Fruit fly (Drosophila melanogaster): Measurements from ENCODE around the gene OS9.

The OS9 gene

dm6 chr2L:19937804-19938461 is 28.4 kb downstream of the OS9 start:
- no peak for TF ChIP-seq pan (optimal IDR thresholded peaks at IDR 0.05)

dm6 chr2L:19935085-19935846 is 31.0 kb downstream of the OS9 start:
- no peak for TF ChIP-seq pan (optimal IDR thresholded peaks at IDR 0.05)
- no peak for TF ChIP-seq Dll (optimal IDR thresholded peaks at IDR 0.05)
- no peak for TF ChIP-seq EcR (GFP tag; optimal IDR thresholded peaks at IDR 0.05)
- no peak for TF ChIP-seq CG8478 (optimal IDR thresholded peaks at IDR 0.05)
- TF ChIP-seq usp (GFP tag; optimal IDR thresholded peaks at IDR 0.05), result no peak
- TF ChIP-seq psq (optimal IDR thresholded peaks at IDR 0.05), result no peak

DNA sequence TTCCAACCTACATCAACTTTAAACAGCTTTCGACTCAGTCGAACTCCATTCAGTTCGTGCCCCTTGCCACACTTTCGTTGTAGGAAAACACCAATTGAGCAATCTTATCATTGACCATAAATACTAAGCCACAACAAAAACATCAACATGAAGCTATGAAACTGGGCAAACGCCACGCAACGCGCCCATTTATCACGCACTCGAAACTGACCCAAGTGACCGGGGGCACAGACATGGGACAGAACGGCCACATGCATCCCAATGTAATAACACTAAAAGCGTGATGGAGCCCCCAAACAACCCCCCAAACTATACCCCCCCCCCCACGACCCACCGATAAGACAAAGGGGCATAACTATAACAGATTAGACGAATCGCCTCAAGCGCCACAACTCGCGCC is 33.8 kb downstream of the OS9 start:
- no peak for TF ChIP-seq pan (optimal IDR thresholded peaks at IDR 0.05)
- no peak for TF ChIP-seq EcR (GFP tag; optimal IDR thresholded peaks at IDR 0.05)
- TF ChIP-seq usp (GFP tag; optimal IDR thresholded peaks at IDR 0.05), result no peak
- TF ChIP-seq CG8478 (optimal IDR thresholded peaks at IDR 0.05), result no peak
- TF ChIP-seq Dll (optimal IDR thresholded peaks at IDR 0.05), result no peak
- TF ChIP-seq psq (optimal IDR thresholded peaks at IDR 0.05), result no peak

- TF ChIP-seq Dll (optimal IDR thresholded peaks at IDR 0.05) (no peak), EcR (GFP tag; optimal IDR thresholded peaks at IDR 0.05) (no peak), psq (optimal IDR thresholded peaks at IDR 0.05) (no peak), usp (GFP tag; optimal IDR thresholded peaks at IDR 0.05) (no peak)
These were observed 36.2 kb downstream of the OS9 start for dm6 chr2L:19930102-19930501.

DNA sequence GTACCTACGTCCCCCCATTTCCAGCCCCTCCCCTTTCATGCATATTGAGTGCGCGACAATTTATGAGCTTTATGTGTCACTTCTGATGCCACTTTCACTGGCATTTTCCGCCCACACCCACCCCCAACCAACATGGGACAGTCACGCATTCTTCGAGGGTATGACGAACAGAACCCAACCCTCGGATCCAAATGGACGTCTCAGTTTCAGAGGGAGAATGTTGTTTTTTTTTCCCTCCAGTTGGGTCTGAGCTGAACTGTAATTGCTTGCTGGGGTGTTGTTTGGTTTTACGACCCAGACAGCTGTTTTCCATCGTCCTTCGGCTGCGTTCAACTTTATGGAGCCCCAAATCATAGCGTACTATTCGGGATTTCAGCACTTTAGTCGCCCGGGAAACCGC is 42.5 kb downstream of the OS9 start:
- TF ChIP-seq usp (GFP tag; optimal IDR thresholded peaks at IDR 0.05) (no peak), pan (optimal IDR thresholded peaks at IDR 0.05) (no peak), CG8478 (optimal IDR thresholded peaks at IDR 0.05) (no peak), EcR (GFP tag; optimal IDR thresholded peaks at IDR 0.05) (no peak), psq (optimal IDR thresholded peaks at IDR 0.05) (no peak), Dll (optimal IDR thresholded peaks at IDR 0.05) (no peak)

DNA sequence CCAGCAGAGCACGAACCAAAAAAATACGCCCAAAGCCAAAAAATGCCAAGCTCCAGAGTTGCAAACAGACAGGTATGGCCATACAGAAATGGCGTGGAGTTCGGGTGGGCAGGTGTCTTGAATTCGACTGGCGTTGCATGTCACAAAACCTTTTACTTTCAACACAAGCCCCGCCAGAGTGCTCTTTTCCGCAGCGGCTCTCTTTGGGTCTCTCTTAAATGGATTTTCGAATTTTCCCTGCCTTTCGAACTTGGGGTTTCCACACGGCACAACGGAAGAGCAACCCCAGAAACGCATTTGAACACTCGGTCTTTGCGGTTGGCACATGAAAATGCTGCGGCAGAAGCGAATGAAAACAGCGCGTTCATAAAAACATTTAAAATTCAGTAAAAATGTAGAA is 48.5 kb downstream of the OS9 start:
- no peak for TF ChIP-seq EcR (GFP tag; optimal IDR thresholded peaks at IDR 0.05)
- no peak for TF ChIP-seq psq (optimal IDR thresholded peaks at IDR 0.05)
- TF ChIP-seq CG8478 (optimal IDR thresholded peaks at IDR 0.05), result no peak
- no peak for TF ChIP-seq pan (optimal IDR thresholded peaks at IDR 0.05)
- no peak for TF ChIP-seq usp (GFP tag; optimal IDR thresholded peaks at IDR 0.05)
- TF ChIP-seq Dll (optimal IDR thresholded peaks at IDR 0.05), result no peak

dm6 chr2L:19916982-19917381 is 49.3 kb downstream of the OS9 start:
- TF ChIP-seq EcR (GFP tag; optimal IDR thresholded peaks at IDR 0.05) (no peak), psq (optimal IDR thresholded peaks at IDR 0.05) (no peak), Dll (optimal IDR thresholded peaks at IDR 0.05) (no peak), pan (optimal IDR thresholded peaks at IDR 0.05) (no peak), CG8478 (optimal IDR thresholded peaks at IDR 0.05) (no peak), usp (GFP tag; optimal IDR thresholded peaks at IDR 0.05) (no peak)
